Fruit fly (Drosophila melanogaster) whole organism, embryonic: Measurements from ENCODE around the gene GstD8.

Experiments
- Adf1 ChIP-seq: fragments of 200-800 bp; sonication (Bioruptor generic); IDR thresholded peaks from 2 replicates; pipeline ENCODE4 v1.3.6; 2022; ENCODE audit warnings: missing biosample characterization, missing genetic modification characterization
- BEAF-32 ChIP-seq: fragments of 200-800 bp; sonication (Bioruptor generic); optimal IDR thresholded peaks from 3 replicates; lab custom pipeline; 2017; ENCODE audit warnings: missing biosample characterization, missing genetic modification characterization, mild to moderate bottlenecking, moderate library complexity, missing genetic modification reagents
- CG10209 ChIP-seq: fragments of 200-800 bp; sonication (Bioruptor generic); optimal IDR thresholded peaks from 3 replicates; lab custom pipeline; 2017; ENCODE audit warnings: missing biosample characterization, mild to moderate bottlenecking, missing genetic modification characterization, missing genetic modification reagents
- CG12104 ChIP-seq: fragments of 200-800 bp; sonication (Bioruptor generic); optimal IDR thresholded peaks from 3 replicates; lab custom pipeline; 2016; ENCODE audit warnings: missing biosample characterization, missing genetic modification characterization
- CG12219 ChIP-seq: fragments of 200-800 bp; sonication (Bioruptor generic); optimal IDR thresholded peaks from 3 replicates; lab custom pipeline; 2018; ENCODE audit warnings: missing biosample characterization, mild to moderate bottlenecking, missing genetic modification characterization
- CG16813 ChIP-seq: fragments of 200-800 bp; sonication (Bioruptor generic); IDR thresholded peaks from 3 replicates; pipeline ENCODE4 v1.3.6; 2022; ENCODE audit warnings: missing biosample characterization, missing genetic modification characterization; ENCODE audit not compliant: partially characterized antibody
- CG1792 ChIP-seq: fragments of 200-800 bp; sonication (Bioruptor generic); optimal IDR thresholded peaks from 2 replicates; lab custom pipeline; 2016; ENCODE audit warnings: missing biosample characterization, missing genetic modification characterization
- CG2116 ChIP-seq: fragments of 200-800 bp; sonication (Bioruptor generic); optimal IDR thresholded peaks from 3 replicates; lab custom pipeline; 2018; ENCODE audit warnings: missing biosample characterization, mild to moderate bottlenecking, missing genetic modification characterization
- CG2120 ChIP-seq: fragments of 200-800 bp; sonication (Bioruptor generic); optimal IDR thresholded peaks from 3 replicates; lab custom pipeline; 2016; ENCODE audit warnings: missing biosample characterization, missing genetic modification characterization
- CG2875 ChIP-seq: fragments of 200-800 bp; sonication (Bioruptor generic); optimal IDR thresholded peaks from 2 replicates; lab custom pipeline; 2017; ENCODE audit warnings: missing biosample characterization, mild to moderate bottlenecking, missing genetic modification characterization, missing genetic modification reagents
- CG30403 ChIP-seq: fragments of 200-800 bp; sonication (Bioruptor generic); optimal IDR thresholded peaks from 3 replicates; lab custom pipeline; 2016; ENCODE audit warnings: missing biosample characterization, missing genetic modification characterization
- CG3163 ChIP-seq: fragments of 200-800 bp; sonication (Bioruptor generic); optimal IDR thresholded peaks from 3 replicates; lab custom pipeline; 2016; ENCODE audit warnings: missing biosample characterization, missing genetic modification characterization
- CG34376 ChIP-seq: fragments of 200-800 bp; sonication (Bioruptor generic); optimal IDR thresholded peaks from 2 replicates; lab custom pipeline; 2018; ENCODE audit warnings: missing biosample characterization, mild to moderate bottlenecking, missing genetic modification characterization
- CG4360 ChIP-seq: fragments of 200-800 bp; sonication (Bioruptor generic); IDR thresholded peaks from 2 replicates; pipeline ENCODE4 v1.3.6; 2022; ENCODE audit warnings: missing biosample characterization, missing genetic modification characterization
- CG4404 ChIP-seq: fragments of 200-800 bp; sonication (Bioruptor generic); IDR thresholded peaks from 2 replicates; pipeline ENCODE4 v1.3.6; 2022; ENCODE audit warnings: missing biosample characterization, missing genetic modification characterization
- CG6813 ChIP-seq: fragments of 200-800 bp; sonication (Bioruptor generic); optimal IDR thresholded peaks from 2 replicates; lab custom pipeline; 2017; ENCODE audit warnings: missing biosample characterization, missing genetic modification characterization, mild to moderate bottlenecking, moderate library complexity, missing genetic modification reagents
- CG7372 ChIP-seq: fragments of 200-800 bp; sonication (Bioruptor generic); IDR thresholded peaks from 2 replicates; pipeline ENCODE4 v1.3.6; 2022; ENCODE audit warnings: missing biosample characterization, missing genetic modification characterization
- D ChIP-seq, 2 experiments: fragments of 200-800 bp in 1 of 2; fragments of >200 bp in 1 of 2; sonication (Bioruptor generic) in 1 of 2; optimal IDR thresholded peaks; 2 replicates in 1 of 2; 3 replicates in 1 of 2; lab custom pipeline; 2017; ENCODE audit warnings: mild to moderate bottlenecking in 1 of 2, missing biosample characterization in 1 of 2, missing genetic modification characterization in 1 of 2, missing genetic modification reagents in 1 of 2
- Ets65A ChIP-seq: fragments of 200-800 bp; sonication (Bioruptor generic); peaks from one replicate; lab custom pipeline; 2016; ENCODE audit warnings: missing biosample characterization, missing genetic modification characterization
- Fer1 ChIP-seq: fragments of 200-800 bp; sonication (Bioruptor generic); optimal IDR thresholded peaks from 2 replicates; lab custom pipeline; 2017; ENCODE audit warnings: missing biosample characterization, mild to moderate bottlenecking, missing genetic modification characterization
- Fer3 ChIP-seq: fragments of 200-800 bp; sonication (Bioruptor generic); optimal IDR thresholded peaks from 2 replicates; lab custom pipeline; 2018; ENCODE audit warnings: missing biosample characterization, mild to moderate bottlenecking, missing genetic modification characterization, moderate library complexity
- HLH3B ChIP-seq: fragments of 200-800 bp; sonication (Bioruptor generic); IDR thresholded peaks from 2 replicates; pipeline ENCODE4 v1.3.6; 2022; ENCODE audit warnings: missing biosample characterization, missing genetic modification characterization
- HLHmδ ChIP-seq: fragments of 200-800 bp; sonication (Bioruptor generic); optimal IDR thresholded peaks from 2 replicates; lab custom pipeline; 2018; ENCODE audit warnings: missing biosample characterization, mild to moderate bottlenecking, missing genetic modification characterization, moderate library complexity
- Hr3 ChIP-seq: fragments of 200-800 bp; sonication (Bioruptor generic); optimal IDR thresholded peaks from 3 replicates; lab custom pipeline; 2016; ENCODE audit warnings: missing biosample characterization, missing genetic modification characterization
- Jarid2 ChIP-seq: fragments of 200-800 bp; sonication (Bioruptor generic); optimal IDR thresholded peaks from 3 replicates; lab custom pipeline; 2017; ENCODE audit warnings: mild to moderate bottlenecking, missing biosample characterization, missing genetic modification reagents, missing genetic modification characterization
- Lhr ChIP-seq: fragments of 200-800 bp; sonication (Bioruptor generic); optimal IDR thresholded peaks from 3 replicates; lab custom pipeline; 2017; ENCODE audit warnings: mild to moderate bottlenecking, missing biosample characterization, missing genetic modification reagents, missing genetic modification characterization
- MTF-1 ChIP-seq: fragments of 200-800 bp; sonication (Bioruptor generic); optimal IDR thresholded peaks from 2 replicates; lab custom pipeline; 2018; ENCODE audit warnings: missing biosample characterization, mild to moderate bottlenecking, missing genetic modification characterization, borderline replicate concordance
- Stat92E ChIP-seq, 3 experiments: fragments of >200 bp in 2 of 3; fragments of 200-800 bp in 1 of 3; sonication (Bioruptor generic) in 1 of 3; optimal IDR thresholded peaks; 2 replicates each; lab custom pipeline; 2017 to 2019; ENCODE audit warnings: missing biosample characterization in 3 of 3, missing genetic modification characterization in 3 of 3, mild to moderate bottlenecking in 1 of 3, moderate library complexity in 1 of 3
- TFAM ChIP-seq: fragments of 200-800 bp; sonication (Bioruptor generic); optimal IDR thresholded peaks from 2 replicates; lab custom pipeline; 2017; ENCODE audit warnings: missing biosample characterization, missing genetic modification characterization, inconsistent platforms
- Tbp ChIP-seq: fragments of >200 bp; optimal IDR thresholded peaks from 2 replicates; lab custom pipeline; 2018; ENCODE audit warnings: missing biosample characterization, missing genetic modification characterization
- Xrp1 ChIP-seq: fragments of 200-800 bp; sonication (Bioruptor generic); IDR thresholded peaks from 2 replicates; pipeline ENCODE4 v1.3.6; 2022; ENCODE audit warnings: missing biosample characterization, missing genetic modification characterization
- btn ChIP-seq: fragments of 200-800 bp; sonication (Bioruptor generic); optimal IDR thresholded peaks from 2 replicates; lab custom pipeline; 2016; ENCODE audit warnings: missing biosample characterization, missing genetic modification characterization
- danr ChIP-seq: fragments of 200-800 bp; sonication (Bioruptor generic); IDR thresholded peaks from 2 replicates; pipeline ENCODE4 v1.3.6; 2022; ENCODE audit warnings: missing biosample characterization, missing genetic modification characterization
- dati ChIP-seq: fragments of 200-800 bp; sonication (Bioruptor generic); IDR thresholded peaks from 2 replicates; pipeline ENCODE4 v1.3.6; 2022; ENCODE audit warnings: missing biosample characterization, missing genetic modification characterization
- disco-r ChIP-seq: fragments of 200-800 bp; sonication (Bioruptor generic); optimal IDR thresholded peaks from 2 replicates; lab custom pipeline; 2016; ENCODE audit warnings: missing biosample characterization, missing genetic modification characterization
- dm ChIP-seq: fragments of 200-800 bp; sonication (Bioruptor generic); optimal IDR thresholded peaks from 3 replicates; lab custom pipeline; 2016; ENCODE audit warnings: missing biosample characterization, missing genetic modification characterization
- eyg ChIP-seq: fragments of 200-800 bp; sonication (Bioruptor generic); optimal IDR thresholded peaks from 3 replicates; lab custom pipeline; 2016; ENCODE audit warnings: missing biosample characterization, missing genetic modification characterization
- fd3F ChIP-seq: fragments of 200-800 bp; sonication (Bioruptor generic); optimal IDR thresholded peaks from 2 replicates; lab custom pipeline; 2018; ENCODE audit warnings: missing biosample characterization, mild to moderate bottlenecking, missing genetic modification characterization, moderate library complexity
- fd64A ChIP-seq: fragments of 200-800 bp; sonication (Bioruptor generic); optimal IDR thresholded peaks from 3 replicates; lab custom pipeline; 2018; ENCODE audit warnings: missing biosample characterization, mild to moderate bottlenecking, missing genetic modification characterization
- h ChIP-seq: fragments of >200 bp; optimal IDR thresholded peaks from 2 replicates; lab custom pipeline; 2017
- jumu ChIP-seq: fragments of 200-800 bp; sonication (Bioruptor generic); optimal IDR thresholded peaks from 3 replicates; lab custom pipeline; 2016; ENCODE audit warnings: missing biosample characterization, missing genetic modification characterization
- mirr ChIP-seq: fragments of 200-800 bp; sonication (Bioruptor generic); optimal IDR thresholded peaks from 3 replicates; lab custom pipeline; 2018; ENCODE audit warnings: missing biosample characterization, mild to moderate bottlenecking, missing genetic modification characterization
- pho ChIP-seq: fragments of 200-800 bp; sonication (Bioruptor generic); optimal IDR thresholded peaks from 2 replicates; lab custom pipeline; 2016; ENCODE audit warnings: missing biosample characterization, missing genetic modification characterization
- pita ChIP-seq: fragments of 200-800 bp; sonication (Bioruptor generic); optimal IDR thresholded peaks from 2 replicates; lab custom pipeline; 2017; ENCODE audit warnings: missing biosample characterization, mild to moderate bottlenecking, missing genetic modification characterization
- prd ChIP-seq, 3 experiments: fragments of >200 bp in 2 of 3; fragments of 200-800 bp in 1 of 3; sonication (Bioruptor generic) in 1 of 3; optimal IDR thresholded peaks in 2 of 3; IDR thresholded peaks in 1 of 3; 2 replicates in 2 of 3; 3 replicates in 1 of 3; pipeline versions ENCODE4 v1.3.6 to Lab custom; 2017 to 2022; ENCODE audit warnings: missing biosample characterization in 1 of 3, missing genetic modification characterization in 1 of 3
- ranshi ChIP-seq: fragments of 200-800 bp; sonication (Bioruptor generic); IDR thresholded peaks from 2 replicates; pipeline ENCODE4 v1.3.6; 2022; ENCODE audit warnings: missing biosample characterization, missing genetic modification characterization
- rib ChIP-seq: fragments of 200-800 bp; sonication (Bioruptor generic); IDR thresholded peaks from 2 replicates; pipeline ENCODE4 v1.3.6; 2022; ENCODE audit warnings: missing biosample characterization, missing genetic modification characterization
- salm ChIP-seq: fragments of 200-800 bp; sonication (Bioruptor generic); optimal IDR thresholded peaks from 2 replicates; lab custom pipeline; 2018; ENCODE audit warnings: missing biosample characterization, mild to moderate bottlenecking, missing genetic modification characterization
- sug ChIP-seq: fragments of 200-800 bp; optimal IDR thresholded peaks from 2 replicates; lab custom pipeline; 2019; ENCODE audit warnings: missing biosample characterization, mild to moderate bottlenecking, missing genetic modification characterization, moderate library complexity

The GstD8 gene

DNA sequence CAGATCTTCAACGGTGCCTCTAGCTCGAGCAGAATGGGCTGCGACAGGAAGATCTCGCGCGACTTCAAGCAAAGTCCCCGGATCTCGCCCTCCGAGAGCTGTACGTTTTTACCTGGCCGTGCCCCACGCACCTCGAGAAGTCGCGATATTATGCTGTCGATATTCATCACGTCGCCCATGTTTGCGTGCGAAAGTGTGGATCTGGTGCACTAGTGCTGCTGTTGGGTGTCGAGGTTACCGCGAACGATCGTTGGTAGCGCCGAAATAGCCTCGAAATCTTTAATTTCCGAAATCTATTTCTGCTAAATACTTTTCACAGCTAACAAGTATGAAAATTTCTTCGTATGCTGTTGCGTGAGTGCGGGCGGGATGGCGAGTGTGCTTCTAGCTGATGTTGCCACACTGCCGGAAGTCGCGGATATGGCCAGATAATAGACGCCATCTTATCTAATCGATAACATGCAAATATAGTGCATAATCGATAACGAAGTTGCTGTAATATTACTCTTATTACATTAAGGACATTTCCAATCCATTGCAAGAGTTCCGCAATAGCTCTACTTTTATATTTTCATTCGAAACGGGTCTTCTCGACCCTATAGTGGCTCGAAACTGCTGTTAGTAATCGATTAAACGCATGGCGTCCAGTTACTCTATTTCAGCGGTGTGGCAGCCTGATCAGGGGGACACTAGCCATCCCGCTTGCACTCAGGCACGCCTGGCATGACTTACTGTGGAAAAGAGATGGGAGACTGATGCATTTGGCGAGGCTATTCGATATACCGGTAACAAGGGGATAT is 45.9 kb downstream of the GstD8 start, which contains the start of gene Pp1-87B (continued):
- TF ChIP-seq Lhr (GFP tag; lab: Kevin White, UChicago) (peak; percentile 85), CG3163 (GFP tag; lab: Kevin White, UChicago) (no peak), CG12219 (GFP tag; lab: Kevin White, UChicago) (no peak), Jarid2 (GFP tag; lab: Kevin White, UChicago) (no peak), salm (no peak), Tbp (GFP tag; lab: Kevin White, UChicago) (peak; percentile 21), danr (GFP tag; lab: Robert Waterston, UW) (no peak), D (optimal IDR thresholded peaks at IDR 0.05; lab: Kevin White, UChicago) (no peak), D (GFP tag; optimal IDR thresholded peaks at IDR 0.05; lab: Kevin White, UChicago) (no peak), mirr (peak; percentile 2), CG2120 (peak; percentile 7), CG4404 (no peak), sug (tag; lab: Kevin White, UChicago) (peak; percentile 55), rib (GFP tag; lab: Robert Waterston, UW) (no peak), CG10209 (GFP tag; lab: Kevin White, UChicago) (peak; percentile 18), CG7372 (no peak), BEAF-32 (peak; percentile 70), CG6813 (GFP tag; lab: Kevin White, UChicago) (no peak), CG2116 (GFP tag; lab: Kevin White, UChicago) (peak; percentile 66), ranshi (GFP tag; lab: Robert Waterston, UW) (no peak), CG30403 (peak; percentile 39), CG12104 (GFP tag; lab: Kevin White, UChicago) (peak; percentile 36), fd3F (GFP tag; lab: Kevin White, UChicago) (no peak), Adf1 (GFP tag; lab: Robert Waterston, UW) (no peak), Stat92E (GFP tag; optimal IDR thresholded peaks at IDR 0.05; lab: Kevin White, UChicago) (peak in 1 of 3 experiments; percentile 16), Fer3 (tag; lab: Kevin White, UChicago) (no peak), CG1792 (no peak), dati (no peak), pita (no peak), fd64A (GFP tag; lab: Kevin White, UChicago) (no peak), CG4360 (GFP tag; lab: Robert Waterston, UW) (no peak), jumu (GFP tag; lab: Kevin White, UChicago) (peak; percentile 76), prd (optimal IDR thresholded peaks at IDR 0.05; lab: Kevin White, UChicago) (no peak), prd (GFP tag; IDR thresholded peaks at IDR 0.05; lab: Robert Waterston, UW) (peak; percentile 22; the same call in 1 of the 3 replicates), Xrp1 (GFP tag; lab: Robert Waterston, UW) (no peak), TFAM (GFP tag; lab: Kevin White, UChicago) (no peak), HLHmδ (GFP tag; lab: Kevin White, UChicago) (peak; percentile 61), CG16813 (GFP tag; lab: Robert Waterston, UW) (peak; percentile 55; the same call in 1 of the 3 replicates), HLH3B (GFP tag; lab: Robert Waterston, UW) (no peak), disco-r (GFP tag; lab: Kevin White, UChicago) (no peak), dm (GFP tag; lab: Kevin White, UChicago) (peak; percentile 89), btn (no peak), pho (GFP tag; lab: Kevin White, UChicago) (no peak), Hr3 (GFP tag; lab: Kevin White, UChicago) (no peak), MTF-1 (GFP tag; lab: Kevin White, UChicago) (no peak), CG2875 (GFP tag; lab: Kevin White, UChicago) (no peak), h (lab: Kevin White, UChicago) (no peak), eyg (GFP tag; lab: Kevin White, UChicago) (no peak), Ets65A (GFP tag; lab: Kevin White, UChicago) (peak; percentile 89), Fer1 (GFP tag; lab: Kevin White, UChicago) (peak; percentile 14), CG34376 (GFP tag; lab: Kevin White, UChicago) (peak; percentile 9)
